Fruit fly (Drosophila melanogaster): ENCODE results near the gene mtTFB1.
A peak's percentile ranks its signal among the peaks of the same experiment; 100 is the strongest.

mtTFB1 gene

DNA sequence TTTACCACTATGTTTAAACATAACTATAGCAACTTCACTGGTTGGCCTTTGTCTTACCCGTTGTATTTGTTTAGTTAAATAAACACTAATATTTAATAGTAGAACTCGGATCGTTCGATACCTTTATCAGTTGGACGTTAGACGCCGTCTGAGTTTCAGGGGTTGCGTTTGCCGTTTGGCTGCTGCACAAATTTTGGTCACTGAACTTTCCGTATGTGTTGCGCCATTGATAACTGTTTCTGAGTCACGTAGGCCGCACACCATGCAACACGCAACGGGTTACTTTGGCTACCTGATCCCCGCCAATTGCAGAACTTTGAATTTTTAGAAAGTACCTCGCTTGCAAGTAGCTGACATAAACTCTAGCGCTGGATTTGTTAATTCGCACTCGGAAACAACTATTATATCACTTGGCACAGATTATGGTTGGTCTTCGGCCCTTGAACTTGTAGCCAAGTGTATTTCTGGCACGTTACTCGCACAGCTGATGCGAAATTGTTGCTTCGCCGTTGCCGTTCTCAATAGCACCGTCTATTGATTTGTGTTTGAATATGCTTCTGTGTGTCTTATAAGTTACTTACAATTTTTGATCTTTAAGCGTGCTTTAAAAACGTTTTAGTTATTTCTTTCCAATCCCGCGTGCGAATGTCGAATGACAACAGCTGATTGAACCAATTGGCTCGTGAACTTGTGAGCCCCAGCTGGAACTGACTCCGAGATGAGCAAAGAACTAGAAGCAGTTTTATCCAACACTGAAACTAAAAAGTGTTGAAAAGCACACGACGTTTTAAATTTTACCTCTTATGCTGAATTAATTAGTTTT, 12.3 kb upstream of the mtTFB1 start, which contains the start of gene Dph1 (continued):
- TF ChIP-seq Hr4 (GFP tag; optimal IDR thresholded peaks at IDR 0.05) (peak; percentile 92), CG9139 (GFP tag; optimal IDR thresholded peaks at IDR 0.05) (peak; percentile 92), acj6 (GFP tag; optimal IDR thresholded peaks at IDR 0.05) (peak; percentile 90), CG4318 (GFP tag; optimal IDR thresholded peaks at IDR 0.05) (peak; percentile 89), salr (GFP tag; optimal IDR thresholded peaks at IDR 0.05) (peak; percentile 86 to 87), CG6808 (GFP tag; optimal IDR thresholded peaks at IDR 0.05) (peak; percentile 88), pdm3 (GFP tag; optimal IDR thresholded peaks at IDR 0.05) (peak; percentile 91), spab (GFP tag; optimal IDR thresholded peaks at IDR 0.05) (peak; percentile 83), eg (GFP tag; IDR thresholded peaks at IDR 0.05) (peak; percentile 97), CG31627 (GFP tag; optimal IDR thresholded peaks at IDR 0.05) (peak; percentile 90), Blimp-1 (GFP tag; optimal IDR thresholded peaks at IDR 0.05) (peak; percentile 65), CG34406 (GFP tag; optimal IDR thresholded peaks at IDR 0.05) (peak; percentile 84), CG6792 (GFP tag; optimal IDR thresholded peaks at IDR 0.05) (peak; percentile 92), Sox15 (GFP tag; optimal IDR thresholded peaks at IDR 0.05) (peak; percentile 85), CG7368 (GFP tag; optimal IDR thresholded peaks at IDR 0.05) (peak; percentile 95), CG6276 (GFP tag; optimal IDR thresholded peaks at IDR 0.05) (peak; percentile 95), Ets96B (tag; optimal IDR thresholded peaks at IDR 0.05) (peak; percentile 90), Eip93F (GFP tag; optimal IDR thresholded peaks at IDR 0.05) (peak; percentile 19), CG11902 (GFP tag; optimal IDR thresholded peaks at IDR 0.05) (peak; percentile 86)

DNA sequence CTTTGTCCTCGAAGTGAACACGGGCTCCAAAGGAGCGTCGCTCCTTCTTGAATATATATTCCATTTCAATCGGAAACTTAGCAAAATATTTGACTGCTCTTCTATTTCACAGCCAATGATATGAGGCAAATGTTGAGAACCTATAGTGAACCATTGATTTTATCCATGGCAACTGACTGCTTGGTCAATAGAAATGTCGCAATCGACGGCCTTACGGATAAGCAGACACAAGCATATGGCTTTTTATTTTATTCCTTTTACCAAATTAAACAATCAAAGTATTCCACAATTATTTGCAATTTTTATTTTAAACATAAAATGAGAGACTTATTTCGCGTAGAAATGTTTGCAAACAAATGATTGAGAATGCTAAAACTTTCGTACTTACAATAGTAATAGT, 9.6 kb upstream of the mtTFB1 start, which contains the start of gene Dnai2:
TSS of gene Dnai2 (minus strand) at position 101 of the 400 bp plus-strand sequence.
- TF ChIP-seq fd59A (GFP tag; optimal IDR thresholded peaks at IDR 0.05) (no peak), dac (GFP tag; optimal IDR thresholded peaks at IDR 0.05) (no peak), pdm3 (GFP tag; optimal IDR thresholded peaks at IDR 0.05) (no peak), cyc (GFP tag; optimal IDR thresholded peaks at IDR 0.05) (no peak)

DNA sequence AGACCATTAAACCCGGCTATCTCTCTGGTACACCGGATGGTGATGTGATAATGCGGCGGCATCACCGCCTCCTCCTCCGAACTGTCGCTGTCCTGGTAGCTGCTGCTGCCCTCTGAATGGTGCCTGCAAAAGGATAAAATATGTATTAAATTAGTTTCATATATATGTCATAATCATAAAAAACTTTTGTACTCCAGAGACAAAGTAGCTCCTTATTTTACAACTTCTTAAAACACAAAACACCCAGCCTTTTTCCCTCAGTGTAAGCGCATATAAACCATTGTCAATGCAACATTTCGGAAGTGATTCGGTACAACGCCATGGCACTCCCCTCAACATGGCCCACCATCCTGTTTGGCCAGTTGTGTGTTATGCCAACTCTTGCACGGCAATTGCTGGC, 7.1 kb upstream of the mtTFB1 start:
- TF ChIP-seq dac (GFP tag; optimal IDR thresholded peaks at IDR 0.05), result peak; percentile 10
- TF ChIP-seq Lpt (GFP tag; optimal IDR thresholded peaks at IDR 0.05), result peak; percentile 28
- peak; percentile 70 for TF ChIP-seq CG8119 (GFP tag; IDR thresholded peaks at IDR 0.05)
- peak; percentile 28; the same call in 1 of the 3 replicates for TF ChIP-seq CG6163 (GFP tag; IDR thresholded peaks at IDR 0.05)
- peak; percentile 60 for TF ChIP-seq CG32006 (GFP tag; optimal IDR thresholded peaks at IDR 0.05)
- peak; percentile 34 for TF ChIP-seq Hr4 (GFP tag; optimal IDR thresholded peaks at IDR 0.05)
- TF ChIP-seq Sox14 (GFP tag; optimal IDR thresholded peaks at IDR 0.05), result no peak
- TF ChIP-seq CG6276 (GFP tag; optimal IDR thresholded peaks at IDR 0.05), result peak; percentile 70
- TF ChIP-seq achi (GFP tag; optimal IDR thresholded peaks at IDR 0.05), result no peak
- TF ChIP-seq CG15336 (GFP tag; IDR thresholded peaks at IDR 0.05), result peak; percentile 65
- peak; percentile 79 for TF ChIP-seq Eip78C (GFP tag)
- no peak for TF ChIP-seq acj6 (GFP tag; optimal IDR thresholded peaks at IDR 0.05)
- no peak for TF ChIP-seq spab (GFP tag; optimal IDR thresholded peaks at IDR 0.05)

DNA sequence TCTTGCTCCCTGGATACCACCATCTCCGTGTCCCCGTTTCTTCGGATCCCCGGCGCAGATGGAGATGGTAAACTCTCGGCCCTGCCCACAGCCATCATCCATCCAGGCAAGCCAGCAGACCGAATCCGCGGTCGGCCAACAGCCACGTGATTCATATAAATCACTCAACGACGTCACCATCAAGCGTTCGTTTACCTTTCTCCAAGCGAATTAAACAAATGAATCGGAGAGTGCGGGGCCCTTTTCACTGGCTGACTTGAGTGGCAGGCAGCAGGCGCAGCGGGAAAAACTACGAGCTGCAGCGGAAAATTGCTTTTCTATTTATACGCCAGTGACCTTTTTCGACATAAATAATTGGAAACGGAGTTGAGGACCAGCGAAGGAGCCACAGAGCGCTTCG, 5.2 kb upstream of the mtTFB1 start:
- TF ChIP-seq Lpt (GFP tag; optimal IDR thresholded peaks at IDR 0.05) (peak; percentile 30), CG7368 (GFP tag; optimal IDR thresholded peaks at IDR 0.05) (no peak)

DNA sequence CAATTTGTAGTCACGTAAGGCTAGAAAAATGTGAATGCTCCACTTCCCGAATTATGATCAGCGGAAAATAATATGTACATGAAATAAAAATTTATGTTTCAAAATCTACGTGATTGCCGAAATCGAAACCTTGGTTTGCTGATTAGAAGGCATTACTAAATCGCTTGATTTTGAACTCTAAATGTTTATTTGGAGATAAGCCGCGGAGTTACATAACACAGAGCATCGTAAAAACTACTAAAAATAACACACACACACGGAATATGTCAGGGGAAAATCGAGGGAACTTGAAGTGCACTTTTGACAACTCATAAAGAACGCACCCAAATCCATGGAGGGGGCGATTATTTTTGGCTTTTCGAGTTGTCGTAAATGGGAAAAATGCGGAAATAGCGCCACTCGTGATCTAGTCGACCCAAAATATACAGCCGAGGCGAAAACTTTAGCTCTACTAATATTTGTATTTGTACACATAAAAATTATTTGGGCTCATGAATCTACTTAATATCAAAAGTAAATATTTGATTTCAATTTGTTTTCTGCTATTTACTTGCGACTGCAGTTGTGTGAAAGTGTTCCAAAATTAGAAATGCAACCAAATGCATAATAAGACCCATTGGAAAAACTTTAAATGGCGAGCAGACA, 3.8 kb upstream of the mtTFB1 start:
- TF ChIP-seq pdm3 (GFP tag; optimal IDR thresholded peaks at IDR 0.05), result no peak
- TF ChIP-seq CG6276 (GFP tag; optimal IDR thresholded peaks at IDR 0.05), result no peak
- TF ChIP-seq vri (GFP tag; optimal IDR thresholded peaks at IDR 0.05), result no peak
- no peak for TF ChIP-seq net (GFP tag; optimal IDR thresholded peaks at IDR 0.05)
- TF ChIP-seq acj6 (GFP tag; optimal IDR thresholded peaks at IDR 0.05), result no peak
- TF ChIP-seq CG6854 (GFP tag; optimal IDR thresholded peaks at IDR 0.05), result no peak
- TF ChIP-seq ss (GFP tag; optimal IDR thresholded peaks at IDR 0.05), result no peak
- no peak for TF ChIP-seq CG7368 (GFP tag; optimal IDR thresholded peaks at IDR 0.05)
- TF ChIP-seq salr (GFP tag; optimal IDR thresholded peaks at IDR 0.05), result no peak
- no peak for TF ChIP-seq Eip93F (GFP tag; optimal IDR thresholded peaks at IDR 0.05)
